Worm (Caenorhabditis elegans) whole organism, L4 larva: Measurements from ENCODE around the gene C27H5.2.

Source experiments
- D1046.2 ChIP-seq: fragments of 200-800 bp; sonication (Bioruptor generic); IDR thresholded peaks from 2 replicates; pipeline ENCODE4 v1.3.6; 2022; ENCODE audit warnings: missing genetic modification characterization, missing compliant biosample characterization
- F10B5.3 ChIP-seq: sonication (generic microtip); optimal IDR thresholded peaks from 2 replicates; lab custom pipeline; 2016; ENCODE audit warnings: mild to moderate bottlenecking, missing genetic modification characterization, missing compliant biosample characterization
- F26F4.8 ChIP-seq: fragments of 200-800 bp; sonication (Bioruptor generic); conservative IDR thresholded peaks from 2 replicates; pipeline ENCODE4 v1.3.6; 2022; ENCODE audit warnings: missing genetic modification characterization, missing compliant biosample characterization
- F37D6.2 ChIP-seq: sonication (generic microtip); optimal IDR thresholded peaks from 2 replicates; lab custom pipeline; 2016; ENCODE audit warnings: mild to moderate bottlenecking, missing genetic modification characterization, missing compliant biosample characterization
- Y5F2A.4 ChIP-seq: fragments of 200-800 bp; sonication (Bioruptor generic); optimal IDR thresholded peaks from 2 replicates; lab custom pipeline; 2018; ENCODE audit warnings: mild to moderate bottlenecking, missing genetic modification characterization, missing compliant biosample characterization
- Y75B8A.6 ChIP-seq: fragments of 200-800 bp; sonication (Bioruptor generic); IDR thresholded peaks from 2 replicates; pipeline ENCODE4 v1.3.6; 2022; ENCODE audit warnings: missing genetic modification reagents, missing genetic modification characterization, missing compliant biosample characterization
- aha-1 ChIP-seq: fragments of 150-350 bp; peaks from one replicate; lab custom pipeline; 2014; ENCODE audit warnings: missing biosample characterization, missing genetic modification characterization
- aly-2 ChIP-seq: sonication (generic microtip); optimal IDR thresholded peaks from 2 replicates; lab custom pipeline; 2018; ENCODE audit warnings: missing biosample characterization, missing genetic modification characterization
- attf-4 ChIP-seq: sonication (generic microtip); optimal IDR thresholded peaks from 3 replicates; lab custom pipeline; 2017; ENCODE audit warnings: missing biosample characterization, missing genetic modification characterization
- ceh-20 ChIP-seq: fragments of 200-800 bp; sonication (Bioruptor generic); IDR thresholded peaks from 2 replicates; pipeline ENCODE4 v1.3.6; 2022; ENCODE audit warnings: missing genetic modification reagents, missing genetic modification characterization, missing compliant biosample characterization
- ceh-28 ChIP-seq: fragments of 150-350 bp; optimal IDR thresholded peaks from 2 replicates; lab custom pipeline; 2014; ENCODE audit warnings: missing biosample characterization, missing genetic modification reagents, missing genetic modification characterization
- ceh-44 ChIP-seq: fragments of 200-800 bp; sonication (Bioruptor generic); IDR thresholded peaks from 2 replicates; pipeline ENCODE4 v1.3.6; 2022; ENCODE audit warnings: missing genetic modification reagents, missing genetic modification characterization, missing compliant biosample characterization
- ceh-82 ChIP-seq: sonication (generic microtip); optimal IDR thresholded peaks from 2 replicates; lab custom pipeline; 2017; ENCODE audit warnings: missing biosample characterization, missing genetic modification characterization
- ces-1 ChIP-seq: fragments of 150-350 bp; sonication (generic microtip); optimal IDR thresholded peaks from 4 replicates; lab custom pipeline; 2014; ENCODE audit warnings: missing biosample characterization, missing genetic modification reagents, missing genetic modification characterization
- daf-12 ChIP-seq: fragments of 150-350 bp; optimal IDR thresholded peaks from 2 replicates; lab custom pipeline; 2014; ENCODE audit warnings: missing biosample characterization, missing genetic modification reagents, missing genetic modification characterization
- daf-16 ChIP-seq, 3 experiments: sonication (generic microtip); optimal IDR thresholded peaks; 2 replicates each; lab custom pipeline; 2016 to 2017; ENCODE audit warnings: missing genetic modification characterization in 3 of 3, missing genetic modification reagents in 3 of 3, mild to moderate bottlenecking in 2 of 3, missing compliant biosample characterization in 2 of 3, missing biosample characterization in 1 of 3, moderate library complexity in 1 of 3
- daf-8 ChIP-seq: fragments of 200-800 bp; sonication (Bioruptor generic); IDR thresholded peaks from 2 replicates; pipeline ENCODE4 v1.3.6; 2022; ENCODE audit warnings: missing genetic modification characterization, missing compliant biosample characterization
- dmd-6 ChIP-seq: fragments of 200-800 bp; sonication (Bioruptor generic); IDR thresholded peaks from 2 replicates; pipeline ENCODE4 v1.3.6; 2022; ENCODE audit warnings: missing genetic modification reagents, missing genetic modification characterization, missing compliant biosample characterization
- fkh-10 ChIP-seq: fragments of 150-350 bp; optimal IDR thresholded peaks from 2 replicates; lab custom pipeline; 2014; ENCODE audit warnings: missing biosample characterization, missing genetic modification reagents, missing genetic modification characterization
- fos-1 ChIP-seq: fragments of 150-350 bp; optimal IDR thresholded peaks from 2 replicates; lab custom pipeline; 2014; ENCODE audit warnings: missing biosample characterization, missing genetic modification characterization
- gei-8 ChIP-seq: fragments of 200-800 bp; sonication (Bioruptor generic); optimal IDR thresholded peaks from 2 replicates; lab custom pipeline; 2018; ENCODE audit warnings: mild to moderate bottlenecking, missing genetic modification characterization, missing compliant biosample characterization
- hif-1 ChIP-seq, 2 experiments: sonication (generic microtip); optimal IDR thresholded peaks; 2 replicates each; lab custom pipeline; 2016 to 2017; ENCODE audit warnings: missing compliant biosample characterization in 2 of 2, missing genetic modification characterization in 2 of 2, missing genetic modification reagents in 2 of 2, missing genotype in 2 of 2, mild to moderate bottlenecking in 1 of 2
- lin-1 ChIP-seq: fragments of 200-800 bp; sonication (Bioruptor generic); IDR thresholded peaks from 2 replicates; pipeline ENCODE4 v1.3.6; 2022; ENCODE audit warnings: missing genetic modification reagents, missing genetic modification characterization, missing compliant biosample characterization
- lin-38 ChIP-seq: fragments of 200-800 bp; sonication (Bioruptor generic); IDR thresholded peaks from 2 replicates; pipeline ENCODE4 v1.3.6; 2022; ENCODE audit warnings: missing genetic modification reagents, missing genetic modification characterization, missing compliant biosample characterization
- madf-5 ChIP-seq, 2 experiments: fragments of 200-800 bp; sonication (Bioruptor generic); IDR thresholded peaks; 2 replicates each; pipeline ENCODE4 v1.3.6; 2022; ENCODE audit warnings: missing compliant biosample characterization in 2 of 2, missing genetic modification characterization in 2 of 2
- mdl-1 ChIP-seq, 2 experiments: fragments of 150-350 bp in 1 of 2; sonication (generic microtip) in 1 of 2; optimal IDR thresholded peaks; 2 replicates each; lab custom pipeline; 2014 to 2017; ENCODE audit warnings: missing biosample characterization in 2 of 2, missing genetic modification characterization in 2 of 2
- mep-1 ChIP-seq: fragments of 150-350 bp; sonication (generic microtip); optimal IDR thresholded peaks from 3 replicates; lab custom pipeline; 2014; ENCODE audit warnings: missing biosample characterization, missing genetic modification characterization
- mes-2 ChIP-seq: sonication (generic microtip); optimal IDR thresholded peaks from 2 replicates; lab custom pipeline; 2016; ENCODE audit warnings: missing genotype, mild to moderate bottlenecking, missing genetic modification characterization, missing compliant biosample characterization; ENCODE audit not compliant: poor library complexity, severe bottlenecking
- mxl-3 ChIP-seq: fragments of 200-800 bp; sonication (Bioruptor generic); optimal IDR thresholded peaks from 2 replicates; lab custom pipeline; 2018; ENCODE audit warnings: mild to moderate bottlenecking, missing genetic modification characterization, missing compliant biosample characterization
- nhr-10 ChIP-seq: fragments of 150-350 bp; optimal IDR thresholded peaks from 2 replicates; lab custom pipeline; 2014; ENCODE audit warnings: missing biosample characterization, missing genetic modification characterization
- nhr-102 ChIP-seq: sonication (generic microtip); optimal IDR thresholded peaks from 2 replicates; lab custom pipeline; 2016; ENCODE audit warnings: mild to moderate bottlenecking, missing genetic modification characterization, moderate library complexity, missing compliant biosample characterization
- nhr-11 ChIP-seq: fragments of 150-350 bp; optimal IDR thresholded peaks from 2 replicates; lab custom pipeline; 2014; ENCODE audit warnings: missing biosample characterization, missing genetic modification characterization
- nhr-42 ChIP-seq: fragments of 200-800 bp; sonication (Bioruptor generic); IDR thresholded peaks from 2 replicates; pipeline ENCODE4 v1.3.6; 2022; ENCODE audit warnings: missing genetic modification characterization, missing compliant biosample characterization
- nhr-48 ChIP-seq: sonication (generic microtip); optimal IDR thresholded peaks from 2 replicates; lab custom pipeline; 2016; ENCODE audit warnings: mild to moderate bottlenecking, missing genetic modification characterization, missing compliant biosample characterization
- pha-4 ChIP-seq, 2 experiments: fragments of 150-350 bp in 1 of 2; fragments of 200-800 bp in 1 of 2; sonication (Bioruptor generic) in 1 of 2; IDR thresholded peaks in 1 of 2; optimal IDR thresholded peaks in 1 of 2; 2 replicates each; pipeline versions ENCODE4 v1.3.6 to Lab custom; 2014 to 2022; ENCODE audit warnings: missing genetic modification characterization in 2 of 2, missing genetic modification reagents in 2 of 2, missing biosample characterization in 1 of 2, missing compliant biosample characterization in 1 of 2
- rbr-2 ChIP-seq: sonication (generic microtip); optimal IDR thresholded peaks from 2 replicates; lab custom pipeline; 2016; ENCODE audit warnings: missing genotype, missing genetic modification characterization, missing compliant biosample characterization
- saeg-2 ChIP-seq: fragments of 200-800 bp; sonication (Bioruptor generic); IDR thresholded peaks from 2 replicates; pipeline ENCODE4 v1.3.6; 2022; ENCODE audit warnings: missing genetic modification reagents, missing genetic modification characterization, missing compliant biosample characterization
- sdz-12 ChIP-seq: fragments of 200-800 bp; sonication (Bioruptor generic); optimal IDR thresholded peaks from 2 replicates; lab custom pipeline; 2018; ENCODE audit warnings: mild to moderate bottlenecking, missing genetic modification characterization, missing compliant biosample characterization
- set-16 ChIP-seq: fragments of 200-800 bp; sonication (Bioruptor generic); IDR thresholded peaks from 2 replicates; pipeline ENCODE4 v1.3.6; 2022; ENCODE audit warnings: missing genetic modification reagents, missing genetic modification characterization, missing compliant biosample characterization
- spr-1 ChIP-seq: sonication (generic microtip); optimal IDR thresholded peaks from 2 replicates; lab custom pipeline; 2016; ENCODE audit warnings: mild to moderate bottlenecking, missing genetic modification characterization, missing compliant biosample characterization
- spr-3 ChIP-seq: fragments of 200-800 bp; sonication (Bioruptor generic); optimal IDR thresholded peaks from 2 replicates; lab custom pipeline; 2018; ENCODE audit warnings: mild to moderate bottlenecking, missing genetic modification characterization, missing compliant biosample characterization
- tag-97 ChIP-seq: fragments of 200-800 bp; sonication (Bioruptor generic); IDR thresholded peaks from 2 replicates; pipeline ENCODE4 v1.3.6; 2022; ENCODE audit warnings: missing genetic modification characterization, missing compliant biosample characterization
- tra-1 ChIP-seq: fragments of 200-800 bp; sonication (Bioruptor generic); IDR thresholded peaks from 2 replicates; pipeline ENCODE4 v1.3.6; 2022; ENCODE audit warnings: missing genetic modification reagents, missing genetic modification characterization, missing compliant biosample characterization
- unc-39 ChIP-seq: sonication (generic microtip); optimal IDR thresholded peaks from 2 replicates; lab custom pipeline; 2017; ENCODE audit warnings: missing biosample characterization, missing genetic modification characterization
- zag-1 ChIP-seq: fragments of 150-350 bp; optimal IDR thresholded peaks from 2 replicates; lab custom pipeline; 2014; ENCODE audit warnings: missing biosample characterization, missing genetic modification characterization
- zfp-2 ChIP-seq: sonication (generic microtip); optimal IDR thresholded peaks from 2 replicates; lab custom pipeline; 2016; ENCODE audit warnings: mild to moderate bottlenecking, missing genetic modification characterization, missing compliant biosample characterization
- zip-11 ChIP-seq: fragments of 200-800 bp; sonication (Bioruptor generic); IDR thresholded peaks from 2 replicates; pipeline ENCODE4 v1.3.6; 2022; ENCODE audit warnings: missing genetic modification characterization, missing compliant biosample characterization
- ztf-7 ChIP-seq: fragments of 150-350 bp; optimal IDR thresholded peaks from 2 replicates; lab custom pipeline; 2014; ENCODE audit warnings: missing biosample characterization, missing genetic modification characterization

The C27H5.2 gene

DNA sequence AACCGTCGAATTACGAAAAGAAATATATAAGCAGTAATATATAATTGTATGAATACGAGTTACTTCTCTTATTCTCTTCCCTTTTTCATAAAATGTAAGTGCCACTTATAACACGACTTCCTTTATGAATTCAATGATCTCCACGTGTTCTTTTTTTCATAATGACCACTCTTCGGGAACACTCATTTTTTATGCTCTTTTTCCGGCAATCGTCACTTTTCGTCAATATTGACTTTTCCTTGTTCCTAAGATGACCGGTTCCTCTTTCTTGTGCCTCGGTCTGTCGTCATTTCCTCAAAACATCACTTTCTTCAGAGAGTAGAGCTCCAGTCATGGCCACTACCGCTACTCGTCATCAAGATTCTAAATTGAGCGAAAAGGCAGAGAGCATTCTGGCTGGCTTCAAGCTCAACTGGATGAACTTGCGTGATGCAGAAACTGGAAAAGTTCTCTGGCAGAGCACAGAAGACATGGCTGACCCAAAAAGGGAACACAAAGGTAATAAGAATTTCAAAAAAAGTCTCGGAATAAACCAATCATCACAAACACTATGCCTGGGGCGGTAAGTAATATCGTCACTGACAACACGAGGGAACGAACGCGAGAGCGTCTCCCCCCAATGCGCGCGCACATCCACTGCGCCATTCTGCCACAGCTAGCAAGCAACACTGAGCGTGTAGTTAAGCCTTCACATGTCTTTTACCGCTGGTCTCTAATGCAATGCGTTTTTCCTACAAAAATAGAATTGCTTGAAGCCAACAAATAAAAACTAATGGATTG lies 28.3 kb downstream of the C27H5.2 start, which contains the start of gene pdl-1 (continued):
- TF ChIP-seq daf-16 (GFP tag; optimal IDR thresholded peaks at IDR 0.05; lab: Kevin White, UChicago) (peak; percentile 70 to 93), daf-16 (tag; optimal IDR thresholded peaks at IDR 0.05; lab: Kevin White, UChicago) (peak; percentile 81), ztf-7 (tag; lab: Kevin White, UChicago) (peak; percentile 40), unc-39 (no peak), nhr-48 (tag; lab: Kevin White, UChicago) (peak; percentile 76), lin-38 (GFP tag; lab: Robert Waterston, UW) (peak; percentile 87), Y5F2A.4 (GFP tag; lab: Kevin White, UChicago) (peak; percentile 94), spr-3 (GFP tag; lab: Kevin White, UChicago) (peak; percentile 77), fos-1 (tag; lab: Kevin White, UChicago) (no peak), D1046.2 (GFP tag; lab: Robert Waterston, UW) (peak; percentile 85), nhr-102 (tag; lab: Kevin White, UChicago) (peak; percentile 76), ceh-82 (no peak), spr-1 (peak; percentile 78), aly-2 (no peak), ces-1 (GFP tag; lab: Kevin White, UChicago) (no peak), dmd-6 (GFP tag; lab: Robert Waterston, UW) (peak; percentile 73), tra-1 (peak; percentile 82), mep-1 (tag; lab: Kevin White, UChicago) (peak; percentile 80), madf-5 (GFP tag; IDR thresholded peaks at IDR 0.05; lab: Robert Waterston, UW) (peak; percentile 74 to 96; a peak in 3 of 4 replicates), rbr-2 (tag; lab: Kevin White, UChicago) (peak; percentile 84), hif-1 (tag; optimal IDR thresholded peaks at IDR 0.05; lab: Kevin White, UChicago) (peak in 1 of 2 experiments; percentile 69), ceh-20 (GFP tag; lab: Robert Waterston, UW) (peak; percentile 74; the same call in 1 of the 2 replicates), attf-4 (peak; percentile 28), gei-8 (GFP tag; lab: Kevin White, UChicago) (peak; percentile 91), set-16 (GFP tag; lab: Robert Waterston, UW) (peak; percentile 54; the same call in 1 of the 2 replicates), Y75B8A.6 (GFP tag; lab: Robert Waterston, UW) (peak; percentile 86), nhr-10 (tag; lab: Kevin White, UChicago) (no peak), ceh-28 (tag; lab: Kevin White, UChicago) (no peak), saeg-2 (GFP tag; lab: Robert Waterston, UW) (peak; percentile 85), aha-1 (peak; percentile 67), tag-97 (GFP tag; lab: Robert Waterston, UW) (no peak), mdl-1 (tag; optimal IDR thresholded peaks at IDR 0.05; lab: Kevin White, UChicago) (peak in 1 of 2 experiments; percentile 7), ceh-44 (GFP tag; lab: Robert Waterston, UW) (peak; percentile 77), daf-12 (tag; lab: Kevin White, UChicago) (no peak), mxl-3 (GFP tag; lab: Kevin White, UChicago) (peak; percentile 53), F26F4.8 (GFP tag; lab: Robert Waterston, UW) (peak; percentile 94), fkh-10 (GFP tag; lab: Kevin White, UChicago) (no peak), daf-8 (GFP tag; lab: Robert Waterston, UW) (peak; percentile 24; the same call in 1 of the 2 replicates), zfp-2 (tag; lab: Kevin White, UChicago) (peak; percentile 32), nhr-42 (GFP tag; lab: Robert Waterston, UW) (peak; percentile 69; the same call in 1 of the 2 replicates), zip-11 (GFP tag; lab: Robert Waterston, UW) (peak; percentile 55; the same call in 1 of the 2 replicates), F37D6.2 (tag; lab: Kevin White, UChicago) (peak; percentile 68), F10B5.3 (peak; percentile 69), zag-1 (tag; lab: Kevin White, UChicago) (no peak), pha-4 (GFP tag; IDR thresholded peaks at IDR 0.05; lab: Robert Waterston, UW) (peak; percentile 96), pha-4 (tag; optimal IDR thresholded peaks at IDR 0.05; lab: Kevin White, UChicago) (peak; percentile 58), mes-2 (tag; lab: Kevin White, UChicago) (peak; percentile 86), lin-1 (peak; percentile 94), sdz-12 (GFP tag; lab: Kevin White, UChicago) (peak; percentile 88), nhr-11 (tag; lab: Kevin White, UChicago) (peak; percentile 57)
